Worm (Caenorhabditis elegans): Measurements from ENCODE around the gene cdh-4.

cdh-4 gene

DNA sequence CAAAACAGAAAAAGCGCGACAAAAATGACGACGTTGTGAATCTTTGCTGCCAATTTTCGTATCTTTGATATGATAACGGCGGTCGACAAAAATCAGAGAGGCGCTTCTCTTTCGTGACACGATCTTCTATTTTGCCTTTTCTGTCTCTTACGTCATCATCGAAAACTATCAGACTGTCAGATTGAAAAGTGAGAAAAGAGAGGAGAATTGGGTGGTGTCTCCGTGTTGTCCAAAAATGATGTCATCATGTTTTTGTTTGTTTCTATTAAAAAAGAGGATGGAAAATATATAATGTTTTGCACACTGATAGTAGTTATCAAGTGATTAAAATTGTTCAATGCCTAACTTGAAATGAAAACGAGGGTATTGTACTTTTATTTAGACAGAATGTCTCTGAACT, 24.1 kb upstream of the cdh-4 start (continued):
- no peak for TF ChIP-seq elt-1 (tag; optimal IDR thresholded peaks at IDR 0.05)
- peak; percentile 25 for TF ChIP-seq nhr-6 (tag; optimal IDR thresholded peaks at IDR 0.05)
- no peak for TF ChIP-seq ZK546.5 (tag; optimal IDR thresholded peaks at IDR 0.05)
- TF ChIP-seq ztf-1 (GFP tag; conservative IDR thresholded peaks at IDR 0.05), result no peak
- TF ChIP-seq lin-11 (tag; optimal IDR thresholded peaks at IDR 0.05), result no peak
- no peak for TF ChIP-seq aly-2 (tag; optimal IDR thresholded peaks at IDR 0.05)

DNA sequence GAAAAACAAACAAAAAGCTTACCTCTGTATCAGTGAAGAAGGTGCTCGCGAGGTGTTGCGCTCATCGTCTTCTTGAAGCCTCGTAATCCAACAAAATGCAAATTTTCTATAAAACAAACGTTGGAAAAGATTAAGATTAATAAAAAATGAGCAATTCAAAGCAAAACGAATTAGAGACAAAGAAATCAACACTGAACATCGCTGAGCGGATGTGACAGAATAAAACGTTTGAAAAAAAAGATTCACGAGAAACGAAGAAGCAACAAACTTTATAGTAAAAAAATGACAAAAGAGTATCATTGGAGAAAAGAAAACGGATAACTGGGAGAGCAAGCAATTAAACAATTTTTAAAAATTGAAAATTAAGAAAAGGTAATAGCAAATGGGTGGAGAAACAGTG, 21.2 kb upstream of the cdh-4 start, which contains the start of the genes C07G2.5 and atf-7:
Gene C07G2.5 (minus strand): TSS at position 101 of the 400 bp plus-strand sequence.
Gene atf-7 (minus strand): TSS at position 108 of the 400 bp plus-strand sequence.
- TF ChIP-seq R02D3.7 (tag; optimal IDR thresholded peaks at IDR 0.05) (no peak), lin-11 (tag; optimal IDR thresholded peaks at IDR 0.05) (no peak), Y55F3AM.14 (GFP tag; optimal IDR thresholded peaks at IDR 0.05) (no peak), ceh-16 (tag; optimal IDR thresholded peaks at IDR 0.05) (no peak), lsy-2 (tag; optimal IDR thresholded peaks at IDR 0.05) (no peak), nhr-12 (tag; optimal IDR thresholded peaks at IDR 0.05) (no peak), ZK546.5 (tag; optimal IDR thresholded peaks at IDR 0.05) (no peak), mdl-1 (tag; optimal IDR thresholded peaks at IDR 0.05) (no peak), mbf-1 (tag; optimal IDR thresholded peaks at IDR 0.05) (no peak), mab-5 (tag; optimal IDR thresholded peaks at IDR 0.05) (no peak), dmd-4 (tag; optimal IDR thresholded peaks at IDR 0.05) (no peak), nhr-6 (tag; optimal IDR thresholded peaks at IDR 0.05) (no peak), blmp-1 (tag; optimal IDR thresholded peaks at IDR 0.05; ENCODE audit: insufficient read depth) (no peak), nhr-21 (tag; optimal IDR thresholded peaks at IDR 0.05) (no peak), skn-1 (tag; optimal IDR thresholded peaks at IDR 0.05) (no peak), nhr-237 (tag; optimal IDR thresholded peaks at IDR 0.05) (no peak), nhr-10 (tag; optimal IDR thresholded peaks at IDR 0.05) (no peak), sma-3 (GFP tag; optimal IDR thresholded peaks at IDR 0.05) (no peak), unc-62 (GFP tag; optimal IDR thresholded peaks at IDR 0.05) (no peak), unc-55 (GFP tag; optimal IDR thresholded peaks at IDR 0.05) (no peak)

ce11 chrIII:4502559-4503240, 17.5 kb upstream of the cdh-4 start:
- TF ChIP-seq nhr-21 (tag; optimal IDR thresholded peaks at IDR 0.05) (peak; percentile 43), skn-1 (tag; optimal IDR thresholded peaks at IDR 0.05) (no peak), crh-2 (tag; optimal IDR thresholded peaks at IDR 0.05) (peak; percentile 68), nhr-25 (tag; optimal IDR thresholded peaks at IDR 0.05) (peak; percentile 43), blmp-1 (tag; optimal IDR thresholded peaks at IDR 0.05; ENCODE audit: insufficient read depth) (no peak), mdl-1 (tag; optimal IDR thresholded peaks at IDR 0.05) (peak in 1 of 2 experiments; percentile 56), sma-9 (GFP tag; optimal IDR thresholded peaks at IDR 0.05) (peak; percentile 66), sma-9 (tag; optimal IDR thresholded peaks at IDR 0.05) (no peak), sma-3 (GFP tag; optimal IDR thresholded peaks at IDR 0.05) (peak; percentile 38), nhr-6 (tag; optimal IDR thresholded peaks at IDR 0.05) (no peak), fos-1 (tag; optimal IDR thresholded peaks at IDR 0.05) (peak; percentile 89), nhr-77 (tag; optimal IDR thresholded peaks at IDR 0.05) (no peak)

DNA sequence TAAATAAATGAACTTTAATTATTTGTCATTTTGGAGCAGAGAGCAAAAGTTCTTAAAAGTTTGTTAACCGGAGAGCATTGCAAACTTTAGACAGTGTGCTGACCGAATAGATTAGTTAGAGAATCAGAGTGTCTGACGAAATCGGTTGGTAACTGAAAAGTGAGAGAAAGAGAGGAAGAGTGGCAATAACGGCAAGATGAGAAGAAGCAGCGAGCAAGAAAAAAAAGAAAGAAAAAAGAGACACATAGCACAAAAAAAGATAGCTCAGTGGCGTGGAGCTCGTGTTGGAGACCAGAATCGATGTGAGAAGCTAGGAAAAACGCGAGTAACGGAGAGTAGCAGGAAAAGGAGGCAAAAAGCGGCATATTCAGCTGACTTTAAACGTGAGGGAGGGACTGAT, 15.8 kb upstream of the cdh-4 start:
- TF ChIP-seq lsy-2 (tag; optimal IDR thresholded peaks at IDR 0.05) (peak; percentile 1 to 67), C34F6.9 (tag; optimal IDR thresholded peaks at IDR 0.05) (peak; percentile 86), crh-2 (tag; optimal IDR thresholded peaks at IDR 0.05) (peak; percentile 78), lin-39 (tag; optimal IDR thresholded peaks at IDR 0.05) (peak; percentile 14), F13H6.1 (tag; optimal IDR thresholded peaks at IDR 0.05) (peak; percentile 61), nhr-12 (tag; optimal IDR thresholded peaks at IDR 0.05) (no peak), ztf-1 (GFP tag; conservative IDR thresholded peaks at IDR 0.05) (no peak), nhr-6 (tag; optimal IDR thresholded peaks at IDR 0.05) (peak; percentile 8), zag-1 (tag; optimal IDR thresholded peaks at IDR 0.05) (peak; percentile 75), unc-39 (tag; optimal IDR thresholded peaks at IDR 0.05) (no peak), egl-27 (tag; optimal IDR thresholded peaks at IDR 0.05) (peak; percentile 14), unc-55 (GFP tag; optimal IDR thresholded peaks at IDR 0.05) (peak; percentile 83), ztf-4 (tag; optimal IDR thresholded peaks at IDR 0.05) (peak; percentile 49), gmeb-1 (tag; optimal IDR thresholded peaks at IDR 0.05) (no peak), mdl-1 (tag; optimal IDR thresholded peaks at IDR 0.05) (peak in 1 of 2 experiments; percentile 39), sma-9 (GFP tag; optimal IDR thresholded peaks at IDR 0.05) (peak; percentile 36), sma-9 (tag; optimal IDR thresholded peaks at IDR 0.05) (no peak), peb-1 (tag; optimal IDR thresholded peaks at IDR 0.05) (no peak), ceh-16 (tag; optimal IDR thresholded peaks at IDR 0.05) (no peak), lin-11 (tag; optimal IDR thresholded peaks at IDR 0.05) (peak; percentile 18), nhr-129 (tag; optimal IDR thresholded peaks at IDR 0.05) (peak; percentile 93), mab-5 (tag; optimal IDR thresholded peaks at IDR 0.05) (peak; percentile 30), alr-1 (tag; optimal IDR thresholded peaks at IDR 0.05) (peak; percentile 33), fos-1 (tag; optimal IDR thresholded peaks at IDR 0.05) (peak; percentile 49), nhr-11 (tag; optimal IDR thresholded peaks at IDR 0.05) (no peak), sem-4 (tag; optimal IDR thresholded peaks at IDR 0.05) (no peak), Y55F3AM.14 (GFP tag; optimal IDR thresholded peaks at IDR 0.05) (peak; percentile 46), ceh-82 (tag; optimal IDR thresholded peaks at IDR 0.05) (no peak), nhr-10 (tag; optimal IDR thresholded peaks at IDR 0.05) (no peak)
